Fruit fly (Drosophila melanogaster): Measurements from ENCODE around the gene rdgB.

- no peak for TF ChIP-seq psq (optimal IDR thresholded peaks at IDR 0.05)
- no peak for TF ChIP-seq Dll (optimal IDR thresholded peaks at IDR 0.05)
- no peak for TF ChIP-seq CG8478 (optimal IDR thresholded peaks at IDR 0.05)
- TF ChIP-seq EcR (GFP tag; optimal IDR thresholded peaks at IDR 0.05), result no peak
Observed at dm6 chrX:13828870-13829269, 66.3 kb downstream of the rdgB start.

Measured in whole organism.